Worm (Caenorhabditis elegans): ENCODE measurements around the gene T22C8.1.

Gene T22C8.1

ce11 chrII:8658835-8659234 is 46.3 kb downstream of the T22C8.1 start, which contains the start of gene atg-10:
TSS of gene atg-10 (plus strand) at chrII:8659135.
- TF ChIP-seq scrt-1 (GFP tag; IDR thresholded peaks at IDR 0.05) (no peak), hnd-1 (tag; optimal IDR thresholded peaks at IDR 0.05) (no peak), ets-7 (tag; optimal IDR thresholded peaks at IDR 0.05) (no peak)

DNA sequence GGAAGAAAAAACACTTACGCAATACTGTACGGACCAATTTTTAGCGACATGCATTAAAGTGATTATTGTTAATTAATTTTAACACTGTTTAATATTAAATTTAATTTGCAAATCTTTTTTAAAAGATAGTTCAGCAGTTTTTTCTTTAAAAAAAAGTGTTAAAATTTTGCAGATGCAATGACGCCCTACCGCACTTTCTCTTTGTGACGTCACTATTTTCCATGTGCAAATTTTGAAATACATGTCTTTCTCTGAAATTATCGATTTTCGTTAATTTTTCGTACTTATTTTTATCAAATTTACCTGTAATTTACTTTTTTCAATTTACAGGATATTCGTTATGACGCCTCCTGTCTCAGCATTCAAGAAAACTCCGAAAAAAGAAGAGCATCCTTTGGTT is 49.0 kb downstream of the T22C8.1 start, which contains the start of the genes piga-1 and eif-2Bepsilon:
Gene piga-1 (minus strand): TSS at position 174 of the 400 bp plus-strand sequence.
Gene eif-2Bepsilon (plus strand): TSS at position 331 of the 400 bp plus-strand sequence.
- no peak for TF ChIP-seq scrt-1 (GFP tag; IDR thresholded peaks at IDR 0.05)
- TF ChIP-seq ceh-13 (GFP tag; optimal IDR thresholded peaks at IDR 0.05) = no peak
